Worm (Caenorhabditis elegans) whole organism, L4 larva: ENCODE data around the gene H20E11.3.

Experiments used
- F26F4.8 ChIP-seq: fragments of 200-800 bp; sonication (Bioruptor generic); conservative IDR thresholded peaks from 2 replicates; pipeline ENCODE4 v1.3.6; 2022; ENCODE audit warnings: missing genetic modification characterization, missing compliant biosample characterization
- F49E8.2 ChIP-seq: sonication (generic microtip); optimal IDR thresholded peaks from 2 replicates; lab custom pipeline; 2016; ENCODE audit warnings: missing compliant biosample characterization, mild to moderate bottlenecking, missing genetic modification characterization, borderline replicate concordance
- R02D3.7 ChIP-seq: fragments of 150-350 bp; sonication (generic microtip); optimal IDR thresholded peaks from 3 replicates; lab custom pipeline; 2014; ENCODE audit warnings: missing biosample characterization, missing genetic modification characterization
- T26A8.4 ChIP-seq: fragments of 200-800 bp; sonication (Bioruptor generic); IDR thresholded peaks from 2 replicates; pipeline ENCODE4 v1.3.6; 2022; ENCODE audit warnings: missing genetic modification characterization, missing compliant biosample characterization
- Y48G9A.11 ChIP-seq: fragments of 200-800 bp; sonication (Bioruptor generic); IDR thresholded peaks from 2 replicates; pipeline ENCODE4 v1.3.6; 2022; ENCODE audit warnings: missing genetic modification reagents, missing genetic modification characterization, missing compliant biosample characterization
- Y75B8A.6 ChIP-seq: fragments of 200-800 bp; sonication (Bioruptor generic); IDR thresholded peaks from 2 replicates; pipeline ENCODE4 v1.3.6; 2022; ENCODE audit warnings: missing genetic modification reagents, missing genetic modification characterization, missing compliant biosample characterization
- aha-1 ChIP-seq: fragments of 150-350 bp; peaks from one replicate; lab custom pipeline; 2014; ENCODE audit warnings: missing biosample characterization, missing genetic modification characterization
- aly-2 ChIP-seq: sonication (generic microtip); optimal IDR thresholded peaks from 2 replicates; lab custom pipeline; 2018; ENCODE audit warnings: missing biosample characterization, missing genetic modification characterization
- ama-1 ChIP-seq: fragments of 150-350 bp; optimal IDR thresholded peaks from 2 replicates; lab custom pipeline; 2014; ENCODE audit warnings: inconsistent platforms, mixed read lengths
- ceh-28 ChIP-seq: fragments of 150-350 bp; optimal IDR thresholded peaks from 2 replicates; lab custom pipeline; 2014; ENCODE audit warnings: missing biosample characterization, missing genetic modification reagents, missing genetic modification characterization
- ceh-44 ChIP-seq: fragments of 200-800 bp; sonication (Bioruptor generic); IDR thresholded peaks from 2 replicates; pipeline ENCODE4 v1.3.6; 2022; ENCODE audit warnings: missing genetic modification reagents, missing genetic modification characterization, missing compliant biosample characterization
- ceh-82 ChIP-seq: sonication (generic microtip); optimal IDR thresholded peaks from 2 replicates; lab custom pipeline; 2017; ENCODE audit warnings: missing biosample characterization, missing genetic modification characterization
- ces-1 ChIP-seq: fragments of 150-350 bp; sonication (generic microtip); optimal IDR thresholded peaks from 4 replicates; lab custom pipeline; 2014; ENCODE audit warnings: missing biosample characterization, missing genetic modification reagents, missing genetic modification characterization
- daf-16 ChIP-seq, 3 experiments: sonication (generic microtip); optimal IDR thresholded peaks; 2 replicates each; lab custom pipeline; 2016 to 2017; ENCODE audit warnings: missing genetic modification characterization in 3 of 3, missing genetic modification reagents in 3 of 3, mild to moderate bottlenecking in 2 of 3, missing compliant biosample characterization in 2 of 3, missing biosample characterization in 1 of 3, moderate library complexity in 1 of 3
- daf-19 ChIP-seq: fragments of 200-800 bp; sonication (Bioruptor generic); conservative IDR thresholded peaks from 2 replicates; pipeline ENCODE4 v1.3.6; 2022; ENCODE audit warnings: missing genetic modification characterization, missing compliant biosample characterization
- dmd-6 ChIP-seq: fragments of 200-800 bp; sonication (Bioruptor generic); IDR thresholded peaks from 2 replicates; pipeline ENCODE4 v1.3.6; 2022; ENCODE audit warnings: missing genetic modification reagents, missing genetic modification characterization, missing compliant biosample characterization
- dmd-8 ChIP-seq: fragments of 200-800 bp; sonication (Bioruptor generic); IDR thresholded peaks from 2 replicates; pipeline ENCODE4 v1.3.6; 2022; ENCODE audit warnings: missing genetic modification characterization, missing compliant biosample characterization
- dmd-9 ChIP-seq: fragments of 200-800 bp; sonication (Bioruptor generic); IDR thresholded peaks from 2 replicates; pipeline ENCODE4 v1.3.6; 2022; ENCODE audit warnings: missing genetic modification reagents, missing genetic modification characterization, missing compliant biosample characterization
- dpl-1 ChIP-seq: fragments of 150-350 bp; optimal IDR thresholded peaks from 2 replicates; lab custom pipeline; 2014; ENCODE audit warnings: missing biosample characterization, missing genetic modification reagents, missing genetic modification characterization
- dve-1 ChIP-seq: sonication (generic microtip); optimal IDR thresholded peaks from 2 replicates; lab custom pipeline; 2017; ENCODE audit warnings: antibody characterized with exemption, mild to moderate bottlenecking, missing genetic modification characterization, missing compliant biosample characterization; ENCODE audit not compliant: insufficient read depth
- egl-27 ChIP-seq: sonication (generic microtip); optimal IDR thresholded peaks from 3 replicates; lab custom pipeline; 2017; ENCODE audit warnings: missing biosample characterization, missing genetic modification reagents, missing genetic modification characterization
- hlh-11 ChIP-seq: fragments of 200-800 bp; sonication (Bioruptor generic); optimal IDR thresholded peaks from 2 replicates; lab custom pipeline; 2018; ENCODE audit warnings: mild to moderate bottlenecking, missing genetic modification characterization, missing compliant biosample characterization
- lim-7 ChIP-seq: fragments of 200-800 bp; sonication (Bioruptor generic); IDR thresholded peaks from 2 replicates; pipeline ENCODE4 v1.3.6; 2022; ENCODE audit warnings: missing genetic modification characterization, missing compliant biosample characterization
- lin-15B ChIP-seq: fragments of 150-350 bp; sonication (generic microtip); optimal IDR thresholded peaks from 3 replicates; lab custom pipeline; 2014; ENCODE audit warnings: missing biosample characterization, missing genetic modification characterization
- lin-39 ChIP-seq: fragments of 150-350 bp; optimal IDR thresholded peaks from 2 replicates; lab custom pipeline; 2014; ENCODE audit warnings: missing biosample characterization, missing genetic modification reagents, missing genetic modification characterization
- lsy-2 ChIP-seq, 2 experiments: fragments of 150-350 bp in 1 of 2; sonication (generic microtip) in 1 of 2; optimal IDR thresholded peaks; 2 replicates each; lab custom pipeline; 2014 to 2017; ENCODE audit warnings: missing biosample characterization in 2 of 2, missing genetic modification characterization in 2 of 2
- madf-9 ChIP-seq: fragments of 200-800 bp; sonication (Bioruptor generic); conservative IDR thresholded peaks from 2 replicates; pipeline ENCODE4 v1.3.6; 2022; ENCODE audit warnings: missing genetic modification reagents, missing genetic modification characterization, missing compliant biosample characterization
- mxl-3 ChIP-seq: fragments of 200-800 bp; sonication (Bioruptor generic); optimal IDR thresholded peaks from 2 replicates; lab custom pipeline; 2018; ENCODE audit warnings: mild to moderate bottlenecking, missing genetic modification characterization, missing compliant biosample characterization
- nhr-102 ChIP-seq: sonication (generic microtip); optimal IDR thresholded peaks from 2 replicates; lab custom pipeline; 2016; ENCODE audit warnings: mild to moderate bottlenecking, missing genetic modification characterization, moderate library complexity, missing compliant biosample characterization
- nhr-11 ChIP-seq: fragments of 150-350 bp; optimal IDR thresholded peaks from 2 replicates; lab custom pipeline; 2014; ENCODE audit warnings: missing biosample characterization, missing genetic modification characterization
- nhr-111 ChIP-seq: fragments of 200-800 bp; sonication (Bioruptor generic); optimal IDR thresholded peaks from 2 replicates; lab custom pipeline; 2018; ENCODE audit warnings: mild to moderate bottlenecking, missing genetic modification characterization, missing compliant biosample characterization
- nhr-28 ChIP-seq: fragments of 150-350 bp; optimal IDR thresholded peaks from 2 replicates; lab custom pipeline; 2014; ENCODE audit warnings: missing biosample characterization, missing genetic modification characterization
- nhr-76 ChIP-seq: fragments of 150-350 bp; optimal IDR thresholded peaks from 2 replicates; lab custom pipeline; 2014; ENCODE audit warnings: missing biosample characterization, missing genetic modification characterization
- php-3 ChIP-seq: fragments of 200-800 bp; sonication (Bioruptor generic); IDR thresholded peaks from 2 replicates; pipeline ENCODE4 v1.3.6; 2022; ENCODE audit warnings: missing genetic modification reagents, missing genetic modification characterization, missing compliant biosample characterization
- pqm-1 ChIP-seq: sonication (generic microtip); optimal IDR thresholded peaks from 2 replicates; lab custom pipeline; 2017; ENCODE audit warnings: missing biosample characterization, missing genetic modification characterization
- rbr-2 ChIP-seq: sonication (generic microtip); optimal IDR thresholded peaks from 2 replicates; lab custom pipeline; 2016; ENCODE audit warnings: missing genotype, missing genetic modification characterization, missing compliant biosample characterization
- snpc-1.2 ChIP-seq: fragments of 200-800 bp; sonication (Bioruptor generic); IDR thresholded peaks from 2 replicates; pipeline ENCODE4 v1.3.6; 2022; ENCODE audit warnings: missing genetic modification reagents, missing genetic modification characterization, missing compliant biosample characterization
- snpc-4 ChIP-seq: fragments of 150-350 bp; optimal IDR thresholded peaks from 2 replicates; lab custom pipeline; 2014; ENCODE audit warnings: missing biosample characterization, missing genetic modification characterization
- tra-1 ChIP-seq: fragments of 200-800 bp; sonication (Bioruptor generic); IDR thresholded peaks from 2 replicates; pipeline ENCODE4 v1.3.6; 2022; ENCODE audit warnings: missing genetic modification reagents, missing genetic modification characterization, missing compliant biosample characterization
- unc-130 ChIP-seq: sonication (generic microtip); optimal IDR thresholded peaks from 2 replicates; lab custom pipeline; 2016; ENCODE audit warnings: missing genetic modification reagents, missing genetic modification characterization, missing compliant biosample characterization
- unc-62 ChIP-seq, 3 experiments: fragments of 150-350 bp in 1 of 3; sonication (generic microtip); optimal IDR thresholded peaks in 2 of 3; peaks in 1 of 3; 1 replicate in 1 of 3; 2 replicates in 2 of 3; lab custom pipeline; 2014 to 2017; ENCODE audit warnings: missing biosample characterization in 3 of 3, missing genetic modification characterization in 3 of 3, missing genetic modification reagents in 3 of 3, missing genotype in 1 of 3
- vab-7 ChIP-seq: fragments of 200-800 bp; sonication (Bioruptor generic); IDR thresholded peaks from 2 replicates; pipeline ENCODE4 v1.3.6; 2022; ENCODE audit warnings: missing genetic modification reagents, missing genetic modification characterization, missing compliant biosample characterization
- zip-11 ChIP-seq: fragments of 200-800 bp; sonication (Bioruptor generic); IDR thresholded peaks from 2 replicates; pipeline ENCODE4 v1.3.6; 2022; ENCODE audit warnings: missing genetic modification characterization, missing compliant biosample characterization
- ztf-11 ChIP-seq: fragments of 150-350 bp; optimal IDR thresholded peaks from 2 replicates; lab custom pipeline; 2014; ENCODE audit warnings: missing biosample characterization, missing genetic modification characterization
- ztf-7 ChIP-seq: fragments of 150-350 bp; optimal IDR thresholded peaks from 2 replicates; lab custom pipeline; 2014; ENCODE audit warnings: missing biosample characterization, missing genetic modification characterization

Gene H20E11.3

DNA sequence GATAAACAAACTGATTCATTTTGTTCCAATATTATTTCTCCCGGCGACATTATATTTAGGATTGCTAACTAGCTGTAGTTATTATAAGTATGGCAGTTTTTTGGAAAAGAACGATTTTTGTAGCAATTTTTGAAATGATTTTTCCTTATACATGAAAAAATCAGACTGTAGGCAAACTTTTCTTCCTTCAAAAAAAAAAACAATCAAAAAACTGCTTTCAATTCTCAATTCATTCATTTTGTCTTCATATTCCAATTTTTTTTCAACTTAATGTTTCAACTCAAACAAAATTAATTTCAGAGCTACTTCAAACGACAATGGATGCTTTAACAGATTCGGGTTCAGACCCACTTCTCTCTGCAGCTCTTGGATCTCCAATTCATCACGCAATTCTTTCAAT, 12.8 kb upstream of the H20E11.3 start, which contains the start of gene ceh-48:
Gene ceh-48, plus strand, starts transcription at position 301 of the 400 bp plus-strand sequence.
- no peak for TF ChIP-seq egl-27 (tag; lab: Kevin White, UChicago)
- no peak for TF ChIP-seq nhr-111 (GFP tag; lab: Kevin White, UChicago)
- no peak for TF ChIP-seq madf-9
- no peak for TF ChIP-seq dpl-1
- no peak for TF ChIP-seq ceh-82 (tag; lab: Kevin White, UChicago)
- no peak for TF ChIP-seq ztf-11 (tag; lab: Kevin White, UChicago)
- no peak for TF ChIP-seq rbr-2
- no peak for TF ChIP-seq aly-2 (tag; lab: Kevin White, UChicago)
- no peak for TF ChIP-seq snpc-1.2

ce11 chrIV:6817554-6817953, 7.1 kb upstream of the H20E11.3 start, which contains the start of gene C17H12.5:
Gene C17H12.5 (minus strand): TSS chrIV:6817654.
- TF ChIP-seq nhr-76 (tag; lab: Kevin White, UChicago) (no peak), F26F4.8 (GFP tag; lab: Robert Waterston, UW) (no peak), vab-7 (GFP tag; lab: Robert Waterston, UW) (no peak), ceh-44 (GFP tag; lab: Robert Waterston, UW) (no peak), F49E8.2 (no peak), lin-15B (tag; lab: Kevin White, UChicago) (no peak), unc-130 (no peak), lim-7 (no peak), dmd-8 (no peak), aha-1 (no peak), zip-11 (GFP tag; lab: Robert Waterston, UW) (no peak), daf-19 (no peak), Y75B8A.6 (no peak)

DNA sequence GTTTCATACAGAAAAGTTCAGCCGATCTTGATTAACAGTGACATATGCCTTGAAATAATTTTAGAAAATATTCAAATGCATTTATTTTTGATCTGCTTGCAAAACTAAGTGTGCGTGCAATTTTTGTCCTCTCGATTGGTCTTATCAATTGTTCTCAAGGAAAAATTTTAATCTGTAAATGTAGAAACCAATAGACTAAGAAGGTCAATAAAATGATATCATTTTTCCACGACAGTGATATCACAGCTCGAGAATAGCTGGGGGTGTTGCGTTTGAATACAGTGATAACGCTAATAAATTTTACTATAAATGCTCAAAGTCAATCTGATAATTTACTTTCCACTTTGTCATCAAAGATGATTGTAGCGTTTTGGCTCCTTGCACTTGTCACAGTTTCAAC, 6.2 kb upstream of the H20E11.3 start, which contains the start of gene C17H12.8:
Gene C17H12.8, plus strand, starts transcription at position 335 of the 400 bp plus-strand sequence.
- TF ChIP-seq pqm-1, result peak; percentile 55
- peak; percentile 4 for TF ChIP-seq nhr-28 (tag; lab: Kevin White, UChicago)
- peak; percentile 74 for TF ChIP-seq dve-1 (tag; lab: Kevin White, UChicago)
- no peak for TF ChIP-seq dmd-9 (GFP tag; lab: Robert Waterston, UW)
- no peak for TF ChIP-seq lin-39 (tag; lab: Kevin White, UChicago)
- TF ChIP-seq daf-16 (GFP tag; optimal IDR thresholded peaks at IDR 0.05; lab: Kevin White, UChicago), result no peak
- peak; percentile 84 for TF ChIP-seq daf-16 (tag; optimal IDR thresholded peaks at IDR 0.05; lab: Kevin White, UChicago)
- TF ChIP-seq dmd-6 (GFP tag; lab: Robert Waterston, UW), result peak; percentile 64; the same call in 1 of the 2 replicates
- no peak for TF ChIP-seq nhr-11 (tag; lab: Kevin White, UChicago)
- no peak for TF ChIP-seq unc-130
- peak; percentile 54; the same call in 1 of the 2 replicates for TF ChIP-seq php-3 (GFP tag; lab: Robert Waterston, UW)
- TF ChIP-seq R02D3.7, result no peak

DNA sequence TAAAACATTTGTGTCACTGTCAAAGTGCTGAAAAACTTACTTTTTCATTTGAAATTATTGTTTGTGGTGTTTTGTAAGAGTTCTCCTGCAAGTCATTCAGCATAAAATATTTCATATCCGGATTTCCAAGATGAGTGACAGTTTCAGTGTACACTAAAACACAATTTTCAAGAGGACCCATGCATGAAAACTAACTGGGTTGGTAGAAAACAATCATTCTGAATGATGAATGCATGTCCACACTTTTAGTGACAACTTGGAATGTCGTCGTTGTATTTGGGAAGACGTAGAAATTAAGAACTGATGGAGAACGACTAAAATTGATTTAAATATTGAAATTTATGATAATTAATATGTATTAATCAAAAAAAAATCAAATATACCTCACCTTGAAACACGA, 2.9 kb upstream of the H20E11.3 start:
- peak in 1 of 2 experiments; percentile 98 for TF ChIP-seq unc-62 (GFP tag; optimal IDR thresholded peaks at IDR 0.05 in 1 of 2; lab: Kevin White, UChicago)
- no peak for TF ChIP-seq unc-62 (tag; optimal IDR thresholded peaks at IDR 0.05; lab: Kevin White, UChicago)
- TF ChIP-seq unc-130, result no peak

ce11 chrIV:6822406-6822805, 2.2 kb upstream of the H20E11.3 start, which contains the start of gene C17H12.6:
Gene C17H12.6 (minus strand): TSS chrIV:6822506.
- TF ChIP-seq mxl-3 (GFP tag; lab: Kevin White, UChicago) (no peak), snpc-4 (tag; lab: Kevin White, UChicago) (no peak), lsy-2 (tag; optimal IDR thresholded peaks at IDR 0.05; lab: Kevin White, UChicago) (no peak), ama-1 (lab: Kevin White, UChicago) (no peak), dve-1 (tag; lab: Kevin White, UChicago) (no peak), Y48G9A.11 (GFP tag; lab: Robert Waterston, UW) (no peak), Y75B8A.6 (no peak), T26A8.4 (GFP tag; lab: Robert Waterston, UW) (no peak), tra-1 (GFP tag; lab: Robert Waterston, UW) (no peak), lim-7 (no peak), ces-1 (GFP tag; lab: Kevin White, UChicago) (no peak), ztf-7 (tag; lab: Kevin White, UChicago) (no peak), hlh-11 (tag; lab: Kevin White, UChicago) (no peak), unc-62 (GFP tag; optimal IDR thresholded peaks at IDR 0.05 in 1 of 2; lab: Kevin White, UChicago) (no peak), unc-62 (tag; optimal IDR thresholded peaks at IDR 0.05; lab: Kevin White, UChicago) (no peak), daf-19 (no peak), ceh-28 (tag; lab: Kevin White, UChicago) (no peak), nhr-102 (tag; lab: Kevin White, UChicago) (no peak), vab-7 (GFP tag; lab: Robert Waterston, UW) (no peak)
